Fruit fly (Drosophila melanogaster): ENCODE measurements around the gene Ncoa6.

DNA sequence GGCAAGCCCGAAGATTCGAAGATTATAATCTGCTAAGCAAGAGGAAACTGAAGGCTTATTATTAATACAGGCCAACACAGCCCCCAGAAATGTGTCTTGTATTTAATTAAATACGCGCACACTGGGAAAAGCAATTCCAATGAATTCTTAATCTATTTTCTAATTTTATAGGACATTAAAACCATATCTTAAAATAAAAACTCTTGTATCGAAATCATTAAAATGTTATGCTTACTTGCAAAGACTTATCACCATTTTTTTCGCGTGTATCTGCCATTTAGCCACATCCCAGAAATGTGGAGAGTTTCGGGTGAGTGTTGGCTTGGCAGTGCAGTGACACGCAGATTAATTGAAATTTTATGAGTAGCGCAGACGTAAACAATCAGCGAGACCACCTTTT is 41.5 kb upstream of the Ncoa6 start:
- TF ChIP-seq CTCF (optimal IDR thresholded peaks at IDR 0.05) (no peak), CG8478 (optimal IDR thresholded peaks at IDR 0.05) (no peak)
